Worm (Caenorhabditis elegans) whole organism, late embryonic: Measurements from ENCODE around the gene C18H7.7.

Source experiments
- C08G9.2 ChIP-seq: sonication (generic microtip); optimal IDR thresholded peaks from 2 replicates; lab custom pipeline; 2016; ENCODE audit warnings: mild to moderate bottlenecking, missing genetic modification characterization, moderate library complexity, missing compliant biosample characterization
- ama-1 ChIP-seq: fragments of 150-350 bp; optimal IDR thresholded peaks from 2 replicates; lab custom pipeline; 2014
- ets-4 ChIP-seq: sonication (generic microtip); optimal IDR thresholded peaks from 2 replicates; lab custom pipeline; 2016; ENCODE audit warnings: missing genetic modification characterization, missing compliant biosample characterization
- sox-2 ChIP-seq: fragments of 200-800 bp; sonication (Bioruptor generic); IDR thresholded peaks from 2 replicates; pipeline ENCODE4 v1.3.6; 2022; ENCODE audit warnings: missing genetic modification reagents, missing genetic modification characterization, missing compliant biosample characterization

DNA sequence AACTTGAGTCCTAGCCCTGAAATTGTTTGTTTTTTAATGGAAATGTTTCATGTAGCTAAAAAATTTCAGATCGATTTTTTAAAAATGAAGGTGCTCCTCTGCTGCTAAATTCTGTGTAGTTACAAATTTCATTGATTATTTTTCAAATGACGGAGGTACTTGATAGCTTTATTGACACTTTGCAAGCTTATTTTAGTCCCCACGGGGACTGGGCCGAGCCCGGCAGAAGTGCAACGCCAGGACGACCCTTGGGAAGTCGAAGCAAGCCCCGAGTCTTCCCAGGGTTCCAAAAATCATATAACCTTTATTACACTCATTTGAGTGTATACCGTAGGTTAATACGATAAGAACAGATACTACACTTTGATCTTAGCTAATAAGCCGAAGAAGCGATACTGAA lies 27.7 kb upstream of the C18H7.7 start:
- no peak for TF ChIP-seq C08G9.2 (tag; lab: Kevin White, UChicago)
- TF ChIP-seq sox-2 (GFP tag; lab: Robert Waterston, UW) = no peak
- TF ChIP-seq ama-1 (lab: Kevin White, UChicago) = no peak
- TF ChIP-seq ets-4 (tag; lab: Kevin White, UChicago) = no peak
